Worm (Caenorhabditis elegans): ENCODE data around the gene melo-3.

- no peak for TF ChIP-seq flt-1 (GFP tag; IDR thresholded peaks at IDR 0.05)
- TF ChIP-seq klf-2 (GFP tag; conservative IDR thresholded peaks at IDR 0.05), result no peak
- TF ChIP-seq ref-1 (GFP tag; conservative IDR thresholded peaks at IDR 0.05), result no peak
- no peak for TF ChIP-seq ztf-23 (GFP tag; IDR thresholded peaks at IDR 0.05)
- TF ChIP-seq ztf-29 (GFP tag; IDR thresholded peaks at IDR 0.05), result no peak
- no peak for TF ChIP-seq T22C8.4 (GFP tag; IDR thresholded peaks at IDR 0.05)
- no peak for TF ChIP-seq tab-1 (GFP tag; IDR thresholded peaks at IDR 0.05)
- TF ChIP-seq cog-1 (tag; optimal IDR thresholded peaks at IDR 0.05), result no peak
These were observed 30.5 kb upstream of the melo-3 start, which contains the start of gene C25D7.10 for ce11 chrV:15067165-15067564.

Measured in whole organism, midembryonic.